Fruit fly (Drosophila melanogaster): ENCODE data around the gene pkm.
"Not testable (repeated sequence)": the region's sequence is repeated elsewhere in the genome, so short reads cannot be mapped to it uniquely, and the experiment has no call there.

Gene pkm

dm6 chrX:11611645-11612079 lies 27.7 kb upstream of the pkm start, which contains the start of the genes CG2247 and CG1703:
TSS of gene CG2247 (minus strand) at chrX:11611652.
TSS of gene CG1703 (plus strand) at chrX:11611927.
- no peak for TF ChIP-seq CG8159 (tag; optimal IDR thresholded peaks at IDR 0.05)
- no peak for TF ChIP-seq CG8301 (tag; optimal IDR thresholded peaks at IDR 0.05)
- no peak for TF ChIP-seq CG34367 (tag; optimal IDR thresholded peaks at IDR 0.05)
- TF ChIP-seq Ets98B (GFP tag; IDR thresholded peaks at IDR 0.05) = no peak
- no peak for TF ChIP-seq CG4496 (GFP tag; IDR thresholded peaks at IDR 0.05)
- TF ChIP-seq gl (tag; optimal IDR thresholded peaks at IDR 0.05) = no peak
- TF ChIP-seq D1 (tag; optimal IDR thresholded peaks at IDR 0.05) = no peak
- TF ChIP-seq CG32121 (GFP tag; IDR thresholded peaks at IDR 0.05) = no peak
- no peak for TF ChIP-seq CG17806 (tag; optimal IDR thresholded peaks at IDR 0.05)
- TF ChIP-seq CG15710 (tag; optimal IDR thresholded peaks at IDR 0.05) = no peak
- no peak for TF ChIP-seq CG10348 (GFP tag; IDR thresholded peaks at IDR 0.05)
- TF ChIP-seq Pif1B (GFP tag; optimal IDR thresholded peaks at IDR 0.05) = no peak
- TF ChIP-seq rn (GFP tag; IDR thresholded peaks at IDR 0.05) = no peak
- TF ChIP-seq CG12605 (GFP tag; IDR thresholded peaks at IDR 0.05) = no peak
- TF ChIP-seq EcR (GFP tag; optimal IDR thresholded peaks at IDR 0.05) = no peak
- TF ChIP-seq CG9948 (tag; optimal IDR thresholded peaks at IDR 0.05) = no peak
- TF ChIP-seq Snoo (tag; optimal IDR thresholded peaks at IDR 0.05) = no peak
- no peak for TF ChIP-seq Pif1A (GFP tag; optimal IDR thresholded peaks at IDR 0.05)
- TF ChIP-seq CG14655 (GFP tag; optimal IDR thresholded peaks at IDR 0.05) = no peak

- TF ChIP-seq Snoo (tag; optimal IDR thresholded peaks at IDR 0.05) (no peak), EcR (GFP tag; optimal IDR thresholded peaks at IDR 0.05) (peak; percentile 55)
Measured at dm6 chrX:11611056-11611644, 27.2 kb upstream of the pkm start.

dm6 chrX:11604094-11604493 lies 20.1 kb upstream of the pkm start, which contains the start of gene CG2533:
TSS of gene CG2533 (minus strand) at chrX:11604194.
- TF ChIP-seq Snoo (tag; optimal IDR thresholded peaks at IDR 0.05) = no peak
- no peak for TF ChIP-seq Ets98B (GFP tag; IDR thresholded peaks at IDR 0.05)
- no peak for TF ChIP-seq gl (tag; optimal IDR thresholded peaks at IDR 0.05)
- TF ChIP-seq CG14655 (GFP tag; optimal IDR thresholded peaks at IDR 0.05) = no peak
- TF ChIP-seq CG10348 (GFP tag; IDR thresholded peaks at IDR 0.05) = no peak
- no peak for TF ChIP-seq CG12605 (GFP tag; IDR thresholded peaks at IDR 0.05)
- no peak for TF ChIP-seq fd96Ca (GFP tag; IDR thresholded peaks at IDR 0.05)
- TF ChIP-seq CG34367 (tag; optimal IDR thresholded peaks at IDR 0.05) = no peak

dm6 chrX:11601408-11601807 lies 17.4 kb upstream of the pkm start:
- TF ChIP-seq CG12605 (GFP tag; IDR thresholded peaks at IDR 0.05) (0 out of 2 replicates have a peak, but pooled peaks have one; percentile 22), D1 (tag; optimal IDR thresholded peaks at IDR 0.05) (no peak)

- peak; percentile 67 for TF ChIP-seq EcR (GFP tag; optimal IDR thresholded peaks at IDR 0.05)
- TF ChIP-seq CG13204 (GFP tag; optimal IDR thresholded peaks at IDR 0.05) = no peak
- peak; percentile 49; the same call in 1 of the 3 replicates for TF ChIP-seq fd96Ca (GFP tag; IDR thresholded peaks at IDR 0.05)
- TF ChIP-seq CG9948 (tag; optimal IDR thresholded peaks at IDR 0.05) = no peak
- peak; percentile 6 for TF ChIP-seq Snoo (tag; optimal IDR thresholded peaks at IDR 0.05)
- TF ChIP-seq CG4496 (GFP tag; IDR thresholded peaks at IDR 0.05) = peak; percentile 31; the same call in 2 of the 3 replicates
- no peak for TF ChIP-seq rn (GFP tag; IDR thresholded peaks at IDR 0.05)
- peak; percentile 15 for TF ChIP-seq CG8301 (tag; optimal IDR thresholded peaks at IDR 0.05)
- no peak for TF ChIP-seq CG14655 (GFP tag; optimal IDR thresholded peaks at IDR 0.05)
- peak; percentile 55 for TF ChIP-seq Pif1B (GFP tag; optimal IDR thresholded peaks at IDR 0.05)
- TF ChIP-seq CG15710 (tag; optimal IDR thresholded peaks at IDR 0.05) = peak; percentile 25
- TF ChIP-seq Pif1A (GFP tag; optimal IDR thresholded peaks at IDR 0.05) = peak; percentile 63
- no peak for TF ChIP-seq Ets98B (GFP tag; IDR thresholded peaks at IDR 0.05)
- TF ChIP-seq CG34367 (tag; optimal IDR thresholded peaks at IDR 0.05) = no peak
- peak; percentile 27 for TF ChIP-seq CG17806 (tag; optimal IDR thresholded peaks at IDR 0.05)
Measured at dm6 chrX:11600795-11601358, 16.9 kb upstream of the pkm start.

- TF ChIP-seq CG13204 (GFP tag; optimal IDR thresholded peaks at IDR 0.05); CG4496 (GFP tag; IDR thresholded peaks at IDR 0.05); Snoo (tag; optimal IDR thresholded peaks at IDR 0.05): not testable (repeated sequence)
Measured at dm6 chrX:11599589-11599988, 15.6 kb upstream of the pkm start, which contains the start of gene rho-4. TSS of gene rho-4 (plus strand) at chrX:11599838.

- TF ChIP-seq CG8159 (tag; optimal IDR thresholded peaks at IDR 0.05) (peak; percentile 35), rn (GFP tag; IDR thresholded peaks at IDR 0.05) (no peak), Pif1B (GFP tag; optimal IDR thresholded peaks at IDR 0.05) (no peak), CG17806 (tag; optimal IDR thresholded peaks at IDR 0.05) (peak; percentile 35), Pif1A (GFP tag; optimal IDR thresholded peaks at IDR 0.05) (no peak), CG12605 (GFP tag; IDR thresholded peaks at IDR 0.05) (0 out of 2 replicates have a peak, but pooled peaks have one; percentile 21), Ets98B (GFP tag; IDR thresholded peaks at IDR 0.05) (no peak; the same call in 1 of the 2 replicates), EcR (GFP tag; optimal IDR thresholded peaks at IDR 0.05) (no peak), CG14655 (GFP tag; optimal IDR thresholded peaks at IDR 0.05) (no peak), CG9948 (tag; optimal IDR thresholded peaks at IDR 0.05) (peak; percentile 27), gl (tag; optimal IDR thresholded peaks at IDR 0.05) (no peak), CG13204 (GFP tag; optimal IDR thresholded peaks at IDR 0.05) (no peak), fd96Ca (GFP tag; IDR thresholded peaks at IDR 0.05) (0 out of 3 replicates have a peak, but pooled peaks have one; percentile 55), CG34367 (tag; optimal IDR thresholded peaks at IDR 0.05) (peak; percentile 2), CG8301 (tag; optimal IDR thresholded peaks at IDR 0.05) (peak; percentile 4), D1 (tag; optimal IDR thresholded peaks at IDR 0.05) (no peak), CG32121 (GFP tag; IDR thresholded peaks at IDR 0.05) (peak; percentile 47; the same call in 1 of the 2 replicates), CG4496 (GFP tag; IDR thresholded peaks at IDR 0.05) (0 out of 3 replicates have a peak, but pooled peaks have one; percentile 45), Snoo (tag; optimal IDR thresholded peaks at IDR 0.05) (peak; percentile 31), CG10348 (GFP tag; IDR thresholded peaks at IDR 0.05) (no peak), CG15710 (tag; optimal IDR thresholded peaks at IDR 0.05) (peak; percentile 9)
Measured at dm6 chrX:11580200-11580840, 3.7 kb downstream of the pkm start, which contains the start of gene nod. TSS of gene nod (plus strand) at chrX:11580772.

Measured in whole organism, pupa.